Worm (Caenorhabditis elegans) whole organism, mixed stage, embryonic: ENCODE measurements around the gene acr-17.
"Not testable (repeated sequence)": the region's sequence is repeated elsewhere in the genome, so short reads cannot be mapped to it uniquely, and the experiment has no call there.

Experiments
- M03D4.4 ChIP-seq: sonication (generic microtip); optimal IDR thresholded peaks from 2 replicates; lab custom pipeline; 2017; ENCODE audit warnings: mild to moderate bottlenecking, missing genetic modification characterization, missing compliant biosample characterization
- ceh-39 ChIP-seq: fragments of 150-350 bp; optimal IDR thresholded peaks from 2 replicates; lab custom pipeline; 2014; ENCODE audit warnings: missing biosample characterization, missing genetic modification characterization
- ceh-43 ChIP-seq: fragments of 200-800 bp; sonication (Bioruptor generic); optimal IDR thresholded peaks from 2 replicates; lab custom pipeline; 2018; ENCODE audit warnings: mild to moderate bottlenecking, missing genetic modification characterization, moderate library complexity, missing compliant biosample characterization
- ceh-83 ChIP-seq: fragments of 200-800 bp; sonication (Bioruptor generic); optimal IDR thresholded peaks from 2 replicates; lab custom pipeline; 2018; ENCODE audit warnings: mild to moderate bottlenecking, missing genetic modification characterization, missing compliant biosample characterization
- ces-1 ChIP-seq: fragments of 150-350 bp; optimal IDR thresholded peaks from 2 replicates; lab custom pipeline; 2014; ENCODE audit warnings: missing biosample characterization, missing genetic modification reagents, missing genetic modification characterization
- cnd-1 ChIP-seq: fragments of 200-800 bp; sonication (Bioruptor generic); optimal IDR thresholded peaks from 2 replicates; lab custom pipeline; 2018; ENCODE audit warnings: mild to moderate bottlenecking, missing genetic modification characterization, missing compliant biosample characterization
- drap-1 ChIP-seq: fragments of 200-800 bp; sonication (Bioruptor generic); optimal IDR thresholded peaks from 3 replicates; lab custom pipeline; 2018; ENCODE audit warnings: mild to moderate bottlenecking, missing genetic modification characterization, missing compliant biosample characterization
- elt-1 ChIP-seq: sonication (generic microtip); optimal IDR thresholded peaks from 2 replicates; lab custom pipeline; 2017; ENCODE audit warnings: missing genetic modification characterization, mild to moderate bottlenecking, missing compliant biosample characterization, antibody characterized with exemption, moderate library complexity, borderline replicate concordance; ENCODE audit not compliant: insufficient read depth
- flh-1 ChIP-seq: fragments of 200-800 bp; sonication (Bioruptor generic); optimal IDR thresholded peaks from 2 replicates; lab custom pipeline; 2018; ENCODE audit warnings: mild to moderate bottlenecking, missing genetic modification characterization, moderate library complexity, missing compliant biosample characterization
- ham-2 ChIP-seq: fragments of 200-800 bp; sonication (Bioruptor generic); optimal IDR thresholded peaks from 2 replicates; lab custom pipeline; 2018; ENCODE audit warnings: mild to moderate bottlenecking, missing genetic modification characterization, missing compliant biosample characterization
- lin-13 ChIP-seq: fragments of 150-350 bp; optimal IDR thresholded peaks from 2 replicates; lab custom pipeline; 2014; ENCODE audit warnings: missing biosample characterization, missing genetic modification characterization
- lin-32 ChIP-seq: fragments of 200-800 bp; sonication (Bioruptor generic); optimal IDR thresholded peaks from 2 replicates; lab custom pipeline; 2018; ENCODE audit warnings: mild to moderate bottlenecking, missing genetic modification characterization, missing compliant biosample characterization
- lsy-2 ChIP-seq: fragments of 150-350 bp; optimal IDR thresholded peaks from 2 replicates; lab custom pipeline; 2014; ENCODE audit warnings: missing biosample characterization, missing genetic modification characterization
- mep-1 ChIP-seq: fragments of 150-350 bp; optimal IDR thresholded peaks from 2 replicates; lab custom pipeline; 2017; ENCODE audit warnings: missing biosample characterization, missing genetic modification reagents, missing genetic modification characterization, inconsistent platforms
- mls-2 ChIP-seq: sonication (generic microtip); optimal IDR thresholded peaks from 2 replicates; lab custom pipeline; 2016; ENCODE audit warnings: mild to moderate bottlenecking, missing genetic modification characterization, moderate library complexity, missing compliant biosample characterization
- nhr-12 ChIP-seq: fragments of 150-350 bp; optimal IDR thresholded peaks from 2 replicates; lab custom pipeline; 2014; ENCODE audit warnings: missing biosample characterization, missing genetic modification characterization
- nhr-2 ChIP-seq: fragments of 150-350 bp; optimal IDR thresholded peaks from 2 replicates; lab custom pipeline; 2014; ENCODE audit warnings: missing biosample characterization, missing genetic modification characterization
- nhr-237 ChIP-seq: fragments of 150-350 bp; optimal IDR thresholded peaks from 2 replicates; lab custom pipeline; 2014; ENCODE audit warnings: missing biosample characterization, missing genetic modification characterization
- nhr-28 ChIP-seq: fragments of 150-350 bp; optimal IDR thresholded peaks from 2 replicates; lab custom pipeline; 2014; ENCODE audit warnings: missing biosample characterization, missing genetic modification characterization
- nhr-76 ChIP-seq: sonication (generic microtip); optimal IDR thresholded peaks from 2 replicates; lab custom pipeline; 2017; ENCODE audit warnings: missing biosample characterization, missing genetic modification characterization
- sem-2 ChIP-seq: fragments of 200-800 bp; sonication (Bioruptor generic); optimal IDR thresholded peaks from 2 replicates; lab custom pipeline; 2018; ENCODE audit warnings: mild to moderate bottlenecking, missing genetic modification characterization, missing compliant biosample characterization
- snpc-4 ChIP-seq: fragments of 150-350 bp; optimal IDR thresholded peaks from 2 replicates; lab custom pipeline; 2014; ENCODE audit warnings: missing biosample characterization, missing genetic modification characterization
- tbx-8 ChIP-seq: fragments of 200-800 bp; sonication (Bioruptor generic); optimal IDR thresholded peaks from 2 replicates; lab custom pipeline; 2018; ENCODE audit warnings: mild to moderate bottlenecking, missing genetic modification characterization, moderate library complexity, missing compliant biosample characterization
- unc-120 ChIP-seq: sonication (generic microtip); optimal IDR thresholded peaks from 2 replicates; lab custom pipeline; 2017; ENCODE audit warnings: missing genetic modification characterization, missing compliant biosample characterization; ENCODE audit not compliant: poor library complexity, severe bottlenecking
- unc-62 ChIP-seq: fragments of 150-350 bp; optimal IDR thresholded peaks from 2 replicates; lab custom pipeline; 2014; ENCODE audit warnings: missing biosample characterization, missing genetic modification reagents, missing genetic modification characterization
- zip-8 ChIP-seq: fragments of 150-350 bp; optimal IDR thresholded peaks from 2 replicates; lab custom pipeline; 2014; ENCODE audit warnings: missing biosample characterization, missing genetic modification characterization
- ztf-11 ChIP-seq: fragments of 150-350 bp; optimal IDR thresholded peaks from 2 replicates; lab custom pipeline; 2014; ENCODE audit warnings: missing biosample characterization, missing genetic modification characterization

Gene acr-17

DNA sequence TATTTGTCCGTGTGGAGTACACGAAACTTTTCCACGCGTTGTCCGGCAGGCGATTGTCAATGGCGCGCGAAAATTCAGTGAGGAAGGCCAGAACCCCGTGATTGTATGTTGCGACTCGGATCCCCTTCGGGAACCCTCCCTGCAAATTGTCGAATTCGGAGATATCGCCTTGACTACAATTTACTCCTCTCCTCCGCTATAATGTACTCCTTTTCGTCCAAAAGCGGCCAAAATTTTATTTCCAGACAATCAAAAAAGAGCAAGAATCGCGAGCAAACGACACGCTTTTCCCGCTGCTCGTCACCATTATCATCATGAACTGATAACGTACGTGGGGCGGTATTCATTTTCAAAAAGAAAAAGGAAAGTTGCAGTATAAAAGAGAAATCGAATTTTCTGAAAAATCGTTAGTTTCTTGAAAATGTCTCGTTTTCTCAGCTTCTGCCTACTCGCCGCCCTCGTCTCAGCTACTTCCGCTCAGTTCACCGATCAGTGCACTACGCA lies 16.2 kb upstream of the acr-17 start, which contains the start of gene irg-3:
Gene irg-3 (plus strand): TSS at position 419 of the 504 bp plus-strand sequence.
- TF ChIP-seq lin-13 (tag; lab: Kevin White, UChicago) (no peak), M03D4.4 (tag; lab: Kevin White, UChicago) (no peak), nhr-12 (tag; lab: Kevin White, UChicago) (no peak), ceh-39 (tag; lab: Kevin White, UChicago) (no peak), flh-1 (no peak), tbx-8 (GFP tag; lab: Kevin White, UChicago) (no peak), mls-2 (tag; lab: Kevin White, UChicago) (no peak), ztf-11 (no peak), lsy-2 (no peak), nhr-76 (tag; lab: Kevin White, UChicago) (no peak), zip-8 (tag; lab: Kevin White, UChicago) (no peak), cnd-1 (tag; lab: Kevin White, UChicago) (no peak), elt-1 (tag; lab: Kevin White, UChicago) (no peak), ceh-83 (GFP tag; lab: Kevin White, UChicago) (no peak), unc-62 (GFP tag; lab: Kevin White, UChicago) (no peak)

DNA sequence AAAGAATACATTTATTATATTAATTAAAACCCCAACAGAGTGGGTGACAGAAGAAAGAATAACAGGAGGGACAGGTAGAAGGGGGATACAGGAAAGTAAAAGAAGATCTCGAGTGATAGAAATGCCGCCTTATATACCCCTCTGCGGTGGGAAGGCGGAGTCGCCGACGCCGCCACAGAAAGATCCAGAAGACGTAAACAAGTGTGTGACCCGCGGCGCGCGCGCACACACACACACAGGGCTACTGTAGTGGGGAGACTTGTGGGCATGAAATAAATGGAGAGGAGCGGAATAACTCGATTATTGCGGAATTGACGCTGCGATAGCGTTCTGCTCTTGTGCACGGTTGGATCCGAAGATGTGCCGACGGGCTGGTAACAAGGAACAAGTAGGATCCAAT lies 12.7 kb upstream of the acr-17 start:
- TF ChIP-seq nhr-2 (tag; lab: Kevin White, UChicago) (no peak), drap-1 (no peak), sem-2 (GFP tag; lab: Kevin White, UChicago) (no peak), lin-13 (tag; lab: Kevin White, UChicago) (no peak), ceh-43 (GFP tag; lab: Kevin White, UChicago) (no peak), lsy-2 (no peak), tbx-8 (GFP tag; lab: Kevin White, UChicago) (no peak), nhr-28 (tag; lab: Kevin White, UChicago) (no peak), ces-1 (GFP tag; lab: Kevin White, UChicago) (no peak), ham-2 (no peak), lin-32 (no peak), unc-120 (no peak), mep-1 (no peak), zip-8 (tag; lab: Kevin White, UChicago) (no peak)

DNA sequence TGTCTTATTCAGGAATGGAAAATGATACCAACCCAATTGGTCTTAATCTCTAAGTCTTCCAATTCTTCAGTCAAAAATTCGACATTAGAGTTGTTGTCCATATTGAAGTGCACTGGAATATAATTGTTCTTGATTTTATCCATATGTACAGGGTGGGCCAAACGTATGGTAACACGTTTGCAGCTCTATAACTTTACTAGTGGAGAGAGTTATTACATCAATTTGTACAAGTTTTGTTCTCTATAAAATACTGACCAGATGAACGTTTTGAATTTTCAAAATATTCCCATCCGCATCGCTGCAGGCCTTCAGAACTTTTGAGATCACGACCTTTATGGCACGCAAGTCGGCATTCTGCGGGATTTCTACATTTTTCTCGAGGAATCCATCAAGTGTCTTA lies 9.6 kb upstream of the acr-17 start, which contains the start of gene F53E10.5:
Gene F53E10.5 (minus strand): TSS at position 101 of the 400 bp plus-strand sequence.
- not testable (repeated sequence) for TF ChIP-seq ceh-39 (tag; lab: Kevin White, UChicago); cnd-1 (tag; lab: Kevin White, UChicago); drap-1

DNA sequence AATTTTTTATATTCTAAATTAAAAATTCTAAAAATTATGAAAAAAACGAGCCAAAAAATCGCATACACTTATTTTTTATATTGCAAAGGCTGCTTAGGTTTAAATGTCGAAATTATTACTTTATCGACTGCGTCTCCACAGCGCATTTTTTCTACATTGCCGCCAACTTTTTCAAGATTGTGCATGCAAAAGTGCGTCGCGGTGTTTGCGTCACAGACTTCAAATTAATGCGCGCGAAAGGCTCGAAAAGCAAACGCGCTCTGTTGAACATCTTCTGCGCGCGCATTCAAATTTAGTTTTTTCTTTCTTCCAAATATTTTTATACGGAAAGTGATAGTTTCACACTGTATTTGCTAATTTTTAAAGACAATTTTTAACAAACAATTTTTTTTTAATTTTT lies 7.9 kb upstream of the acr-17 start:
- no peak for TF ChIP-seq snpc-4
- TF ChIP-seq lsy-2, result peak; percentile 38
- TF ChIP-seq mep-1, result peak; percentile 48
- TF ChIP-seq nhr-237 (tag; lab: Kevin White, UChicago), result peak; percentile 63
- peak; percentile 38 for TF ChIP-seq unc-120
- peak; percentile 36 for TF ChIP-seq ces-1 (GFP tag; lab: Kevin White, UChicago)

DNA sequence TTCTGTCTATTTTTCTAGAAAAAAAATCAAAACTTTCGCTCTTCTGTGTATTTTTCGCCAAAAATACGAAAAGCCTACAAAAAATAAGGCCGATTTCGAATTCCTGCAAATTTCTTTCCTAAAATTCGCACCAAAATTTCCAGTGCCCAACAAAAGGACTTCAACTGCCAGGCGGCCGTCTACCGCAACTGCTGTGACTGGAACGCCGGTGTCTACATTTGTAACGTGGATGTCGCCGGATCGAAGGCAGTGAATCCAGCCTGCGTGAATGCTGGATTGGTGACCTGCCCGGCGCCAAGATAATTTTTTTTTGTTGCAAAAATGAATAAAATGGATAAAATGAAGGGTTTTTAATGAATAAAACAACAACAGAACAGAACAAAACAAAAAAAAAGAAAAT lies 6.6 kb upstream of the acr-17 start:
- TF ChIP-seq ztf-11, result no peak
- no peak for TF ChIP-seq nhr-12 (tag; lab: Kevin White, UChicago)

DNA sequence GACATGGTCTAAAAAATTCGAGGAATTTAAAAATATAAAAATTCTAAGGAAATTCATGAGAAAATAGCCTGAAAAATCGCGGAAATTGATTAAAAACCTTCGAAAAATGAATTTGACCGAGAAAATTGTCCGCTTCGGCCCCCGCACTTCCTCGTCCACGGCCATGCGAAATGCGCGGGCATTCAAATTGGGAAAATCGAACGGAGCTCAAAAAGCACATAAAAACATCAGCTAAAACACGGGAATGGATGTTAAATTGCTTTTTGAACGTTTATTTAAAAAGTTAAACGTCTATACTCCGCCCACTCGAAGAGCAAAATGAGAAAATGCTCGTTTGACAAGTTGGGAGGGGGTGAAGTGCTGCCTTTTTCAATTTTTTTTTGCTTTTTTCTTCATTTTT lies 5.4 kb upstream of the acr-17 start, which contains the start of gene F53E10.6:
Gene F53E10.6 (minus strand): TSS at position 8 of the 400 bp plus-strand sequence.
- TF ChIP-seq ham-2, result no peak
- TF ChIP-seq ces-1 (GFP tag; lab: Kevin White, UChicago), result peak; percentile 6
- TF ChIP-seq nhr-12 (tag; lab: Kevin White, UChicago), result no peak
